Fruit fly (Drosophila melanogaster) whole organism, embryonic: ENCODE results near the gene CG10581.

Experiments
- Abd-B ChIP-seq: fragments of 200-800 bp; sonication (Bioruptor generic); optimal IDR thresholded peaks from 2 replicates; lab custom pipeline; 2018; ENCODE audit warnings: missing biosample characterization, mild to moderate bottlenecking, missing genetic modification characterization, moderate library complexity
- Atf6 ChIP-seq: fragments of 200-800 bp; sonication (Bioruptor generic); IDR thresholded peaks from 2 replicates; pipeline ENCODE4 v1.3.6; 2022; ENCODE audit warnings: missing biosample characterization, missing genetic modification characterization
- B-H2 ChIP-seq: fragments of 200-800 bp; sonication (Bioruptor generic); optimal IDR thresholded peaks from 2 replicates; lab custom pipeline; 2018; ENCODE audit warnings: missing biosample characterization, mild to moderate bottlenecking, missing genetic modification characterization
- CG10267 ChIP-seq: fragments of 200-800 bp; sonication (Bioruptor generic); optimal IDR thresholded peaks from 2 replicates; lab custom pipeline; 2018; ENCODE audit warnings: missing biosample characterization, mild to moderate bottlenecking, missing genetic modification characterization, moderate library complexity
- CG10979 ChIP-seq: fragments of 200-800 bp; sonication (Bioruptor generic); optimal IDR thresholded peaks from 2 replicates; lab custom pipeline; 2018; ENCODE audit warnings: missing biosample characterization, mild to moderate bottlenecking, missing genetic modification characterization, moderate library complexity
- CG14667 ChIP-seq: fragments of 200-800 bp; sonication (Bioruptor generic); IDR thresholded peaks from 2 replicates; pipeline ENCODE4 v1.3.6; 2022; ENCODE audit warnings: missing biosample characterization, missing genetic modification characterization
- CG1647 ChIP-seq: fragments of 200-800 bp; sonication (Bioruptor generic); optimal IDR thresholded peaks from 3 replicates; lab custom pipeline; 2016; ENCODE audit warnings: missing biosample characterization, missing genetic modification characterization
- CG17359 ChIP-seq: fragments of 200-800 bp; sonication (Bioruptor generic); optimal IDR thresholded peaks from 3 replicates; lab custom pipeline; 2018; ENCODE audit warnings: missing biosample characterization, mild to moderate bottlenecking, missing genetic modification characterization, moderate library complexity
- CG17385 ChIP-seq: fragments of 200-800 bp; sonication (Bioruptor generic); optimal IDR thresholded peaks from 3 replicates; lab custom pipeline; 2018; ENCODE audit warnings: missing biosample characterization, mild to moderate bottlenecking, missing genetic modification characterization
- CG17912 ChIP-seq: fragments of 200-800 bp; sonication (Bioruptor generic); optimal IDR thresholded peaks from 2 replicates; lab custom pipeline; 2018; ENCODE audit warnings: missing biosample characterization, mild to moderate bottlenecking, missing genetic modification characterization
- CG18619 ChIP-seq: fragments of 200-800 bp; sonication (Bioruptor generic); optimal IDR thresholded peaks from 3 replicates; lab custom pipeline; 2017; ENCODE audit warnings: missing biosample characterization, mild to moderate bottlenecking, missing genetic modification characterization
- CG2199 ChIP-seq: fragments of 200-800 bp; sonication (Bioruptor generic); IDR thresholded peaks from 3 replicates; pipeline ENCODE4 v1.3.6; 2022; ENCODE audit warnings: missing biosample characterization, missing genetic modification characterization
- CG2678 ChIP-seq: fragments of 200-800 bp; sonication (Bioruptor generic); optimal IDR thresholded peaks from 3 replicates; lab custom pipeline; 2019; ENCODE audit warnings: missing biosample characterization, mild to moderate bottlenecking, missing genetic modification characterization, moderate library complexity
- CG34376 ChIP-seq: fragments of 200-800 bp; sonication (Bioruptor generic); optimal IDR thresholded peaks from 2 replicates; lab custom pipeline; 2018; ENCODE audit warnings: missing biosample characterization, mild to moderate bottlenecking, missing genetic modification characterization
- CG43689 ChIP-seq: fragments of 200-800 bp; sonication (Bioruptor generic); IDR thresholded peaks from 2 replicates; pipeline ENCODE4 v1.3.6; 2022; ENCODE audit warnings: missing biosample characterization, missing genetic modification characterization
- CG6175 ChIP-seq: fragments of 200-800 bp; sonication (Bioruptor generic); IDR thresholded peaks from 3 replicates; pipeline ENCODE4 v1.3.6; 2022; ENCODE audit warnings: missing biosample characterization, missing genetic modification characterization
- CG6765 ChIP-seq: fragments of 200-800 bp; sonication (Bioruptor generic); optimal IDR thresholded peaks from 3 replicates; lab custom pipeline; 2017; ENCODE audit warnings: missing biosample characterization, mild to moderate bottlenecking, missing genetic modification characterization
- CG6791 ChIP-seq: fragments of 200-800 bp; sonication (Bioruptor generic); IDR thresholded peaks from 3 replicates; pipeline ENCODE4 v1.3.6; 2022; ENCODE audit warnings: missing biosample characterization, missing genetic modification characterization; ENCODE audit not compliant: partially characterized antibody
- CG7786 ChIP-seq: fragments of 200-800 bp; sonication (Bioruptor generic); optimal IDR thresholded peaks from 2 replicates; lab custom pipeline; 2016; ENCODE audit warnings: missing biosample characterization, missing genetic modification characterization
- CkIIα-i1 ChIP-seq: fragments of 200-800 bp; sonication (Bioruptor generic); IDR thresholded peaks from 2 replicates; pipeline ENCODE4 v1.3.6; 2022; ENCODE audit warnings: missing biosample characterization, missing genetic modification characterization
- D ChIP-seq, 2 experiments: fragments of 200-800 bp in 1 of 2; fragments of >200 bp in 1 of 2; sonication (Bioruptor generic) in 1 of 2; optimal IDR thresholded peaks; 2 replicates in 1 of 2; 3 replicates in 1 of 2; lab custom pipeline; 2017; ENCODE audit warnings: mild to moderate bottlenecking in 1 of 2, missing biosample characterization in 1 of 2, missing genetic modification characterization in 1 of 2, missing genetic modification reagents in 1 of 2
- Doc2 ChIP-seq: fragments of 200-800 bp; sonication (Bioruptor generic); IDR thresholded peaks from 2 replicates; pipeline ENCODE4 v1.3.6; 2022; ENCODE audit warnings: missing biosample characterization, missing genetic modification characterization
- Ets65A ChIP-seq: fragments of 200-800 bp; sonication (Bioruptor generic); peaks from one replicate; lab custom pipeline; 2016; ENCODE audit warnings: missing biosample characterization, missing genetic modification characterization
- H2.0 ChIP-seq: fragments of 200-800 bp; sonication (Bioruptor generic); IDR thresholded peaks from 2 replicates; pipeline ENCODE4 v1.3.6; 2022; ENCODE audit warnings: missing biosample characterization, missing genetic modification characterization
- Oli ChIP-seq: fragments of 200-800 bp; sonication (Bioruptor generic); optimal IDR thresholded peaks from 2 replicates; lab custom pipeline; 2018; ENCODE audit warnings: missing biosample characterization, mild to moderate bottlenecking, missing genetic modification characterization, moderate library complexity
- Taf1 ChIP-seq: fragments of 200-800 bp; sonication (Bioruptor generic); IDR thresholded peaks from 2 replicates; pipeline ENCODE4 v1.3.6; 2022; ENCODE audit warnings: missing biosample characterization, missing genetic modification characterization
- Tbp ChIP-seq: fragments of >200 bp; optimal IDR thresholded peaks from 2 replicates; lab custom pipeline; 2018; ENCODE audit warnings: missing biosample characterization, missing genetic modification characterization
- Trl ChIP-seq, 3 experiments: fragments of >200 bp in 2 of 3; fragments of 200-800 bp in 1 of 3; sonication (Bioruptor generic) in 1 of 3; optimal IDR thresholded peaks; 2 replicates in 1 of 3; 3 replicates in 2 of 3; lab custom pipeline; 2016 to 2017; ENCODE audit warnings: missing biosample characterization in 1 of 3, missing genetic modification characterization in 1 of 3
- abd-A ChIP-seq: fragments of 200-800 bp; sonication (Bioruptor generic); optimal IDR thresholded peaks from 3 replicates; lab custom pipeline; 2019; ENCODE audit warnings: missing biosample characterization, mild to moderate bottlenecking, missing genetic modification characterization, moderate library complexity
- cg ChIP-seq: fragments of 200-800 bp; sonication (Bioruptor generic); optimal IDR thresholded peaks from 3 replicates; lab custom pipeline; 2019; ENCODE audit warnings: missing biosample characterization, mild to moderate bottlenecking, missing genetic modification characterization, moderate library complexity
- corto ChIP-seq: fragments of 200-800 bp; sonication (Bioruptor generic); optimal IDR thresholded peaks from 2 replicates; lab custom pipeline; 2016; ENCODE audit warnings: missing biosample characterization, mild to moderate bottlenecking, missing genetic modification characterization, moderate library complexity
- disco-r ChIP-seq: fragments of 200-800 bp; sonication (Bioruptor generic); optimal IDR thresholded peaks from 2 replicates; lab custom pipeline; 2016; ENCODE audit warnings: missing biosample characterization, missing genetic modification characterization
- en ChIP-seq: fragments of 200-800 bp; sonication (Bioruptor generic); optimal IDR thresholded peaks from 2 replicates; lab custom pipeline; 2016; ENCODE audit warnings: missing biosample characterization, missing genetic modification characterization
- ftz-f1 ChIP-seq: fragments of 200-800 bp; sonication (Bioruptor generic); optimal IDR thresholded peaks from 2 replicates; lab custom pipeline; 2016; ENCODE audit warnings: missing biosample characterization, missing genetic modification characterization
- gcm2 ChIP-seq: fragments of 200-800 bp; sonication (Bioruptor generic); optimal IDR thresholded peaks from 2 replicates; lab custom pipeline; 2016; ENCODE audit warnings: missing biosample characterization, missing genetic modification characterization
- gfzf ChIP-seq: fragments of 200-800 bp; sonication (Bioruptor generic); optimal IDR thresholded peaks from 2 replicates; lab custom pipeline; 2016; ENCODE audit warnings: missing biosample characterization, mild to moderate bottlenecking, missing genetic modification characterization, moderate library complexity
- kah ChIP-seq: fragments of 200-800 bp; sonication (Bioruptor generic); optimal IDR thresholded peaks from 2 replicates; lab custom pipeline; 2018; ENCODE audit warnings: missing biosample characterization, mild to moderate bottlenecking, missing genetic modification characterization
- lab ChIP-seq: fragments of 200-800 bp; sonication (Bioruptor generic); optimal IDR thresholded peaks from 3 replicates; lab custom pipeline; 2017; ENCODE audit warnings: missing biosample characterization, missing genetic modification characterization, mild to moderate bottlenecking, moderate library complexity, missing genetic modification reagents
- mirr ChIP-seq: fragments of 200-800 bp; sonication (Bioruptor generic); optimal IDR thresholded peaks from 3 replicates; lab custom pipeline; 2018; ENCODE audit warnings: missing biosample characterization, mild to moderate bottlenecking, missing genetic modification characterization
- oc ChIP-seq: fragments of 200-800 bp; sonication (Bioruptor generic); optimal IDR thresholded peaks from 2 replicates; lab custom pipeline; 2018; ENCODE audit warnings: missing biosample characterization, mild to moderate bottlenecking, missing genetic modification characterization, moderate library complexity
- onecut ChIP-seq: fragments of 200-800 bp; sonication (Bioruptor generic); IDR thresholded peaks from 2 replicates; pipeline ENCODE4 v1.3.6; 2022; ENCODE audit warnings: missing biosample characterization, missing genetic modification characterization
- pho ChIP-seq: fragments of 200-800 bp; sonication (Bioruptor generic); optimal IDR thresholded peaks from 2 replicates; lab custom pipeline; 2016; ENCODE audit warnings: missing biosample characterization, missing genetic modification characterization
- pzg ChIP-seq: fragments of 200-800 bp; sonication (Bioruptor generic); optimal IDR thresholded peaks from 3 replicates; lab custom pipeline; 2018; ENCODE audit warnings: missing biosample characterization, mild to moderate bottlenecking, missing genetic modification characterization, moderate library complexity
- slp2 ChIP-seq: fragments of 200-800 bp; sonication (Bioruptor generic); optimal IDR thresholded peaks from 2 replicates; lab custom pipeline; 2016; ENCODE audit warnings: missing biosample characterization, missing genetic modification characterization
- sr ChIP-seq: fragments of 200-800 bp; sonication (Bioruptor generic); IDR thresholded peaks from 3 replicates; pipeline ENCODE4 v1.3.6; 2022; ENCODE audit warnings: missing biosample characterization, missing genetic modification characterization
- tll ChIP-seq, 2 experiments: fragments of 200-800 bp in 1 of 2; fragments of >200 bp in 1 of 2; sonication (Bioruptor generic) in 1 of 2; optimal IDR thresholded peaks; 2 replicates each; lab custom pipeline; 2017 to 2019; ENCODE audit warnings: missing biosample characterization in 2 of 2, missing genetic modification characterization in 2 of 2, mild to moderate bottlenecking in 1 of 2, moderate library complexity in 1 of 2
- usp ChIP-seq: fragments of >200 bp; optimal IDR thresholded peaks from 2 replicates; lab custom pipeline; 2017; ENCODE audit warnings: missing biosample characterization, missing genetic modification characterization
- vvl ChIP-seq: fragments of 200-800 bp; sonication (Bioruptor generic); IDR thresholded peaks from 2 replicates; pipeline ENCODE4 v1.3.6; 2022; ENCODE audit warnings: missing biosample characterization, missing genetic modification characterization
- wor ChIP-seq: fragments of 200-800 bp; sonication (Bioruptor generic); IDR thresholded peaks from 2 replicates; pipeline ENCODE4 v1.3.6; 2022; ENCODE audit warnings: missing biosample characterization, missing genetic modification characterization
- zf30C ChIP-seq: fragments of 200-800 bp; sonication (Bioruptor generic); optimal IDR thresholded peaks from 3 replicates; lab custom pipeline; 2018; ENCODE audit warnings: missing biosample characterization, mild to moderate bottlenecking, missing genetic modification characterization

CG10581 gene

DNA sequence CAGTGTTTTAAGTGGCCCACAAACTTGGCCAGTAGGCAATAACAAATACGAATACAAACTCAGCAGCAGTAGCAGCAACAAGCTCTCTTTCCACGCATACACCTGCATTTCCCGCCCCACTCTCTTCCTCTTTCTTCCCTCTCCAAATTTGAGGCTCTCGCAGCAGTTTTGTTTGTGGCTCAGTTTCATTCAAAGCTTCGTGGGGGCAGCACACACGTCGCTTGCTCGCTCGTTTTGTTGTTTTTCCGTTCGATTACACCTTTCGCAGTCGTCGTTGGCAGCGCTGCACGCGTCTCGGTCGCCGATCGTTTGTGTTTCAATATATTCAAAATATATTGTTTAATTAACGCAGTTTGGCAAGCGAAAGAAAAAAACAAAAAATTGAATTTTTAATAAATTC lies 24.6 kb upstream of the CG10581 start (continued):
- TF ChIP-seq gfzf = no peak
- peak; percentile 47 for TF ChIP-seq mirr (GFP tag; lab: Kevin White, UChicago)
- TF ChIP-seq H2.0 = no peak
- peak; percentile 41; the same call in 1 of the 2 replicates for TF ChIP-seq Atf6 (GFP tag; lab: Robert Waterston, UW)
- TF ChIP-seq zf30C (GFP tag; lab: Kevin White, UChicago) = no peak
- peak; percentile 50 for TF ChIP-seq CG34376
- 0 out of 3 replicates have a peak, but pooled peaks have one; percentile 9 for TF ChIP-seq CG6175
- TF ChIP-seq vvl (GFP tag; lab: Robert Waterston, UW) = peak; percentile 62; the same call in 1 of the 2 replicates
- TF ChIP-seq B-H2 (GFP tag; lab: Kevin White, UChicago) = no peak
- no peak for TF ChIP-seq CG10979 (tag; lab: Kevin White, UChicago)
- no peak for TF ChIP-seq pzg (GFP tag; lab: Kevin White, UChicago)
- no peak for TF ChIP-seq Ets65A
- TF ChIP-seq CkIIα-i1 (GFP tag; lab: Robert Waterston, UW) = no peak
- no peak for TF ChIP-seq corto (GFP tag; lab: Kevin White, UChicago)
- no peak for TF ChIP-seq CG14667 (GFP tag; lab: Robert Waterston, UW)
- TF ChIP-seq Abd-B (GFP tag; lab: Kevin White, UChicago) = no peak
- peak; percentile 23 for TF ChIP-seq kah (GFP tag; lab: Kevin White, UChicago)
- TF ChIP-seq Oli (tag; lab: Kevin White, UChicago) = no peak
- no peak for TF ChIP-seq CG7786 (GFP tag; lab: Kevin White, UChicago)
- TF ChIP-seq slp2 = no peak
- no peak for TF ChIP-seq CG43689 (GFP tag; lab: Robert Waterston, UW)
- TF ChIP-seq Trl (optimal IDR thresholded peaks at IDR 0.05; lab: Kevin White, UChicago) = peak; percentile 74 to 75
- peak; percentile 30 for TF ChIP-seq Trl (GFP tag; optimal IDR thresholded peaks at IDR 0.05; lab: Kevin White, UChicago)
- TF ChIP-seq CG2678 (tag; lab: Kevin White, UChicago) = peak; percentile 6
- TF ChIP-seq disco-r (GFP tag; lab: Kevin White, UChicago) = no peak
- TF ChIP-seq onecut (GFP tag; lab: Robert Waterston, UW) = peak; percentile 24; the same call in 1 of the 2 replicates
- TF ChIP-seq en (GFP tag; lab: Kevin White, UChicago) = no peak
- no peak for TF ChIP-seq wor (GFP tag; lab: Robert Waterston, UW)
- peak; percentile 82 for TF ChIP-seq cg (GFP tag; lab: Kevin White, UChicago)
- no peak; the same call in 2 of the 3 replicates for TF ChIP-seq CG6791 (GFP tag; lab: Robert Waterston, UW)
- TF ChIP-seq D (optimal IDR thresholded peaks at IDR 0.05; lab: Kevin White, UChicago) = no peak
- no peak for TF ChIP-seq D (GFP tag; optimal IDR thresholded peaks at IDR 0.05; lab: Kevin White, UChicago)
- TF ChIP-seq abd-A (tag; lab: Kevin White, UChicago) = peak; percentile 31
- no peak for TF ChIP-seq Tbp
- TF ChIP-seq CG18619 = no peak
- no peak for TF ChIP-seq Doc2
- peak; percentile 34 for TF ChIP-seq lab (GFP tag; lab: Kevin White, UChicago)
- TF ChIP-seq usp (GFP tag; lab: Kevin White, UChicago) = no peak
- TF ChIP-seq CG10267 = no peak
- TF ChIP-seq CG17912 (GFP tag; lab: Kevin White, UChicago) = no peak
- TF ChIP-seq sr (GFP tag; lab: Robert Waterston, UW) = peak; percentile 57; the same call in 2 of the 3 replicates
- 0 out of 2 replicates have a peak, but pooled peaks have one; percentile 14 for TF ChIP-seq Taf1 (GFP tag; lab: Robert Waterston, UW)
- peak; percentile 55; the same call in 1 of the 3 replicates for TF ChIP-seq CG2199 (GFP tag; lab: Robert Waterston, UW)
- no peak for TF ChIP-seq CG17359 (tag; lab: Kevin White, UChicago)
- peak; percentile 85 for TF ChIP-seq CG17385 (GFP tag; lab: Kevin White, UChicago)
- TF ChIP-seq CG6765 (GFP tag; lab: Kevin White, UChicago) = no peak
- no peak for TF ChIP-seq pho (GFP tag; lab: Kevin White, UChicago)
- no peak for TF ChIP-seq gcm2
- no peak for TF ChIP-seq tll (GFP tag; optimal IDR thresholded peaks at IDR 0.05; lab: Kevin White, UChicago)
- peak; percentile 45 for TF ChIP-seq oc
- peak; percentile 22 for TF ChIP-seq ftz-f1
- no peak for TF ChIP-seq CG1647 (GFP tag; lab: Kevin White, UChicago)
